Worm (Caenorhabditis elegans): Measurements from ENCODE around the gene F14H3.15.

F14H3.15 gene

DNA sequence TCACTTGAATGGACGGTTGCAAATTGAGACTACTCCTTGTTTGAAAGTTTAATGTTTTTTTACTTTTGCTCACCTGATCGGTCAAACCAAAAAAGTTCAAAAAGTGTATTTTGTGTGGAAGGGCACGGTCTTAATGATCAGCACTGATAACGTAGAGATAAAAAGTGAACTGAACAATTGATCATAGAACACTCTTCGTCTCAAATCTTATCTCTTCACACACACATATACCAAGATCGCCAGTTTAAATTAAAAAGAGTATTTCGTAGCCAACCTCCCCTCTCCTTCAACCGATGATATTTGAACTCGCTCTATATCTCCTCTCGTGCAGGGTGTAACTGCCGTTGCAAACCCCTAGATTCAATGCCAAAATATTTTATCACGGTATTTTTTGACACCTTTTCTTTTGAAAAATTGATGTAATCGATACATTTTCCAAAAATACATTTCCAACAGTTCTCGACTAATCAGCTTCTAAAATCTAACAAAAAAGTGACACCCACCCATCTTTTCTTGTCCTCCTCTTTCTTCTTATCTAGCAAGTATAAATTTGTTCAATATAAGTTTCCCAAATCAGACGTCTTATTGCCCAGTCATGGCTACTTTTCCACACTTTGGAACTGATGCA, 40.2 kb upstream of the F14H3.15 start, which contains the start of gene cth-1 (continued):
- TF ChIP-seq unc-62 (GFP tag; optimal IDR thresholded peaks at IDR 0.05 in 1 of 2) (peak in 1 of 2 experiments; percentile 27), unc-62 (tag; optimal IDR thresholded peaks at IDR 0.05) (no peak), hlh-30 (tag; optimal IDR thresholded peaks at IDR 0.05; ENCODE audit: insufficient read depth) (peak; percentile 32), zfp-3 (GFP tag; conservative IDR thresholded peaks at IDR 0.05) (no peak), D1046.2 (GFP tag; IDR thresholded peaks at IDR 0.05) (no peak), snpc-1.2 (GFP tag; IDR thresholded peaks at IDR 0.05) (no peak), nhr-237 (tag; optimal IDR thresholded peaks at IDR 0.05) (no peak), Y105C5A.15 (GFP tag; IDR thresholded peaks at IDR 0.05) (no peak), pqm-1 (tag; optimal IDR thresholded peaks at IDR 0.05) (peak; percentile 64), skn-1 (tag; optimal IDR thresholded peaks at IDR 0.05) (no peak), dmd-8 (GFP tag; IDR thresholded peaks at IDR 0.05) (no peak), Y75B8A.6 (GFP tag; IDR thresholded peaks at IDR 0.05) (no peak), cey-2 (tag; optimal IDR thresholded peaks at IDR 0.05; ENCODE audit: borderline replicate concordance, insufficient read depth) (no peak), Y5F2A.4 (GFP tag; optimal IDR thresholded peaks at IDR 0.05) (no peak), Y48G9A.11 (GFP tag; IDR thresholded peaks at IDR 0.05) (no peak), vab-7 (GFP tag; IDR thresholded peaks at IDR 0.05) (no peak), dve-1 (tag; optimal IDR thresholded peaks at IDR 0.05; ENCODE audit: insufficient read depth) (peak; percentile 66), lin-29 (GFP tag; IDR thresholded peaks at IDR 0.05) (no peak), F26F4.8 (GFP tag; conservative IDR thresholded peaks at IDR 0.05) (no peak), nhr-28 (tag; optimal IDR thresholded peaks at IDR 0.05) (peak; percentile 97), lir-3 (tag; optimal IDR thresholded peaks at IDR 0.05) (no peak), nhr-102 (tag; optimal IDR thresholded peaks at IDR 0.05) (no peak), mep-1 (tag; optimal IDR thresholded peaks at IDR 0.05) (no peak), aha-1 (tag) (peak; percentile 63), F44E2.7 (GFP tag; IDR thresholded peaks at IDR 0.05) (no peak), zfp-2 (tag; optimal IDR thresholded peaks at IDR 0.05) (no peak), duxl-1 (tag; optimal IDR thresholded peaks at IDR 0.05; ENCODE audit: poor library complexity) (no peak), daf-16 (GFP tag; optimal IDR thresholded peaks at IDR 0.05) (no peak), daf-16 (tag; optimal IDR thresholded peaks at IDR 0.05) (peak; percentile 50), F49E8.2 (tag; optimal IDR thresholded peaks at IDR 0.05; ENCODE audit: borderline replicate concordance) (no peak), dmd-6 (GFP tag; IDR thresholded peaks at IDR 0.05) (peak; percentile 69), daf-19 (GFP tag; conservative IDR thresholded peaks at IDR 0.05) (no peak)

DNA sequence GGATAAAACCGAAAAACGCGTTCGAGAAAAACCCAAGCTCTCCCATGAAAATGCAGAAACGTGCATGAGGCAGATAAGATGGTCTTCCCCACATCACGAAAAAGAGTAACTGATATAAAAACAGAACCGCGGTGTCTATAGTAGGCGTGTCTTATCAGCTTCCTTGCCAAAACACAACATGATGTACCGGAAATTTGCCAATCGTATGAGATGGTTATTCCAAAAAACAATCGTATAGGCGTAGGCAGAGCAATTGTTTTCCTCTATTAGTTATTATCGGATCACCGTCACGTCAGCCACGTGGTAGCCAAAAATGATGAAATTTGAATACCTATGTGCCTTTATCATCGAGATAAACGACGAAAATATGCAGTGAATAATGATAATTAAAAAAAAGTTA, 39.4 kb upstream of the F14H3.15 start, which contains the start of gene str-7:
Gene str-7, minus strand, starts transcription at position 101 of the 400 bp plus-strand sequence.
- TF ChIP-seq tra-1 (GFP tag; IDR thresholded peaks at IDR 0.05) (no peak), ctbp-1 (GFP tag; IDR thresholded peaks at IDR 0.05) (no peak), mdt-29 (GFP tag; IDR thresholded peaks at IDR 0.05) (no peak), daf-8 (GFP tag; IDR thresholded peaks at IDR 0.05) (no peak), lin-1 (GFP tag; IDR thresholded peaks at IDR 0.05) (no peak), snpc-4 (tag; optimal IDR thresholded peaks at IDR 0.05) (no peak), F44E2.7 (GFP tag; IDR thresholded peaks at IDR 0.05) (no peak), daf-16 (GFP tag; optimal IDR thresholded peaks at IDR 0.05) (no peak), daf-16 (tag; optimal IDR thresholded peaks at IDR 0.05) (no peak), unc-62 (GFP tag; optimal IDR thresholded peaks at IDR 0.05 in 1 of 2) (no peak), unc-62 (tag; optimal IDR thresholded peaks at IDR 0.05) (no peak), spr-3 (GFP tag; optimal IDR thresholded peaks at IDR 0.05) (no peak), daf-19 (GFP tag; conservative IDR thresholded peaks at IDR 0.05) (no peak), egl-27 (tag; optimal IDR thresholded peaks at IDR 0.05) (no peak), daf-12 (tag; optimal IDR thresholded peaks at IDR 0.05) (no peak), ama-1 (optimal IDR thresholded peaks at IDR 0.05) (no peak), cey-2 (tag; optimal IDR thresholded peaks at IDR 0.05; ENCODE audit: borderline replicate concordance, insufficient read depth) (no peak)
